Fruit fly (Drosophila melanogaster) whole organism, wandering third instar larva: Measurements from ENCODE around the gene Pgant4.

Experiments used
- Myc ChIP-seq: fragments of >200 bp; optimal IDR thresholded peaks from 2 replicates; lab custom pipeline; 2017
- brk ChIP-seq: fragments of 200-800 bp; sonication (Bioruptor generic); optimal IDR thresholded peaks from 2 replicates; lab custom pipeline; 2016; ENCODE audit warnings: missing biosample characterization, mild to moderate bottlenecking, missing genetic modification characterization
- dmrt93B ChIP-seq: fragments of 200-800 bp; sonication (Bioruptor generic); optimal IDR thresholded peaks from 2 replicates; lab custom pipeline; 2018; ENCODE audit warnings: missing biosample characterization, mild to moderate bottlenecking, missing genetic modification characterization
- lola ChIP-seq: fragments of >200 bp; optimal IDR thresholded peaks from 2 replicates; lab custom pipeline; 2017; ENCODE audit warnings: missing biosample characterization, missing genetic modification characterization

DNA sequence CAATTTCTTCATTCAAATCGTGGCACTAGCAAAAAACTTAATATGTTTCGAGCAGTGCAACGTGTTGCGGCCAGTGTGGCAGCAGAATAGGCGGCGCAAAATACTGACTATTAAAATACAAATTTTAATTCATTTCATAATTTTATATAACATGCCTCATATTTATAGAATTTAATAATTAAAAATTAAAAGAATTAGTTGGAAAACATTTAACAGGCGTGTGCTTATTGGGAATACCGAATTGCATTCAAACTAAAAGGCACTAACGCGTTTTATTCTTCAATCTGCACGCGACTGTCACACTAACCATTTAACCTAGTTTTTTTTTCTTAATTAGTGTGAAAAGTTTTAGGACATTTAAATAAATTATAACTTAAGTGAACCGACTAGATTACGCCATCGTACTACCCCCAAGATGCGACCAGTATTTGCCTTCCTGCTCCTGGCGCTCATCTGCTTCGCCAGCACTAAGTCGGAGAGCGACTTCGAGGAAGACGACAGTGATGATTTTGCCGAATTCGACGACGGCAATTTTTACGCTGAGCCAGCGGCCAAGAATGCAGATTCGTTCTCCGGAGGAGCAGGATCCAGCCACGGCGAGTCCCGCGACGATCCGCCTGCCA, 42.3 kb downstream of the Pgant4 start, which contains the start of the genes LeuRS and CG17593:
- no peak for TF ChIP-seq dmrt93B (GFP tag; lab: Kevin White, UChicago)
- TF ChIP-seq brk = no peak
- peak; percentile 33 for TF ChIP-seq Myc (lab: Kevin White, UChicago)
- no peak for TF ChIP-seq lola (GFP tag; lab: Kevin White, UChicago)
